Fruit fly (Drosophila melanogaster) whole organism, embryonic: ENCODE measurements around the gene Rilpl.
A peak's percentile ranks its signal among the peaks of the same experiment; 100 is the strongest.

Experiments
- Atf-2 ChIP-seq: fragments of 200-800 bp; sonication (Bioruptor generic); optimal IDR thresholded peaks from 2 replicates; lab custom pipeline; 2016; ENCODE audit warnings: missing biosample characterization, missing genetic modification characterization
- Atf6 ChIP-seq: fragments of 200-800 bp; sonication (Bioruptor generic); IDR thresholded peaks from 2 replicates; pipeline ENCODE4 v1.3.6; 2022; ENCODE audit warnings: missing biosample characterization, missing genetic modification characterization
- BtbVII ChIP-seq: fragments of 200-800 bp; sonication (Bioruptor generic); optimal IDR thresholded peaks from 3 replicates; lab custom pipeline; 2017; ENCODE audit warnings: missing biosample characterization, mild to moderate bottlenecking, missing genetic modification characterization
- CG11504 ChIP-seq: fragments of 200-800 bp; sonication (Bioruptor generic); optimal IDR thresholded peaks from 3 replicates; lab custom pipeline; 2019; ENCODE audit warnings: missing biosample characterization, mild to moderate bottlenecking, missing genetic modification characterization, moderate library complexity
- CG15269 ChIP-seq: fragments of 200-800 bp; sonication (Bioruptor generic); optimal IDR thresholded peaks from 2 replicates; lab custom pipeline; 2018; ENCODE audit warnings: missing biosample characterization, mild to moderate bottlenecking, missing genetic modification characterization, moderate library complexity
- CG17361 ChIP-seq: fragments of 200-800 bp; sonication (Bioruptor generic); IDR thresholded peaks from 3 replicates; pipeline ENCODE4 v1.3.6; 2022; ENCODE audit warnings: missing biosample characterization, missing genetic modification characterization
- CG18599 ChIP-seq: fragments of 200-800 bp; sonication (Bioruptor generic); optimal IDR thresholded peaks from 3 replicates; lab custom pipeline; 2017; ENCODE audit warnings: missing biosample characterization, missing genetic modification characterization, mild to moderate bottlenecking, moderate library complexity, missing genetic modification reagents
- CG2202 ChIP-seq: fragments of 200-800 bp; sonication (Bioruptor generic); optimal IDR thresholded peaks from 2 replicates; lab custom pipeline; 2018; ENCODE audit warnings: missing biosample characterization, mild to moderate bottlenecking, missing genetic modification characterization
- CG2875 ChIP-seq: fragments of 200-800 bp; sonication (Bioruptor generic); optimal IDR thresholded peaks from 2 replicates; lab custom pipeline; 2017; ENCODE audit warnings: missing biosample characterization, mild to moderate bottlenecking, missing genetic modification characterization, missing genetic modification reagents
- CG3163 ChIP-seq: fragments of 200-800 bp; sonication (Bioruptor generic); optimal IDR thresholded peaks from 3 replicates; lab custom pipeline; 2016; ENCODE audit warnings: missing biosample characterization, missing genetic modification characterization
- CG4617 ChIP-seq: fragments of 200-800 bp; sonication (Bioruptor generic); optimal IDR thresholded peaks from 3 replicates; lab custom pipeline; 2016; ENCODE audit warnings: missing biosample characterization, missing genetic modification characterization, borderline replicate concordance
- CG5180 ChIP-seq: fragments of 200-800 bp; sonication (Bioruptor generic); optimal IDR thresholded peaks from 3 replicates; lab custom pipeline; 2017; ENCODE audit warnings: missing biosample characterization, missing genetic modification characterization, mild to moderate bottlenecking, moderate library complexity, missing genetic modification reagents
- CG6791 ChIP-seq: fragments of 200-800 bp; sonication (Bioruptor generic); IDR thresholded peaks from 3 replicates; pipeline ENCODE4 v1.3.6; 2022; ENCODE audit warnings: missing biosample characterization, missing genetic modification characterization; ENCODE audit not compliant: partially characterized antibody
- CG7745 ChIP-seq: fragments of 200-800 bp; sonication (Bioruptor generic); optimal IDR thresholded peaks from 2 replicates; lab custom pipeline; 2018; ENCODE audit warnings: missing biosample characterization, mild to moderate bottlenecking, missing genetic modification characterization, moderate library complexity
- CG9727 ChIP-seq: fragments of 200-800 bp; sonication (Bioruptor generic); optimal IDR thresholded peaks from 3 replicates; lab custom pipeline; 2017; ENCODE audit warnings: missing biosample characterization, mild to moderate bottlenecking, missing genetic modification characterization
- Deaf1 ChIP-seq: fragments of 200-800 bp; optimal IDR thresholded peaks from 3 replicates; lab custom pipeline; 2019; ENCODE audit warnings: missing biosample characterization, mild to moderate bottlenecking, missing genetic modification characterization, moderate library complexity
- Doc3 ChIP-seq: fragments of 200-800 bp; sonication (Bioruptor generic); IDR thresholded peaks from 3 replicates; pipeline ENCODE4 v1.3.6; 2022; ENCODE audit warnings: missing biosample characterization, missing genetic modification characterization; ENCODE audit not compliant: partially characterized antibody
- E2f2 ChIP-seq: fragments of 200-800 bp; sonication (Bioruptor generic); IDR thresholded peaks from 2 replicates; pipeline ENCODE4 v1.3.6; 2022; ENCODE audit warnings: missing biosample characterization, missing genetic modification characterization
- HLHmδ ChIP-seq: fragments of 200-800 bp; sonication (Bioruptor generic); optimal IDR thresholded peaks from 2 replicates; lab custom pipeline; 2018; ENCODE audit warnings: missing biosample characterization, mild to moderate bottlenecking, missing genetic modification characterization, moderate library complexity
- Hand ChIP-seq: fragments of 200-800 bp; sonication (Bioruptor generic); optimal IDR thresholded peaks from 2 replicates; lab custom pipeline; 2017; ENCODE audit warnings: mild to moderate bottlenecking, missing biosample characterization, missing genetic modification reagents, missing genetic modification characterization
- Hmx ChIP-seq: fragments of 200-800 bp; sonication (Bioruptor generic); optimal IDR thresholded peaks from 2 replicates; lab custom pipeline; 2016; ENCODE audit warnings: missing biosample characterization, missing genetic modification characterization
- Lhr ChIP-seq: fragments of 200-800 bp; sonication (Bioruptor generic); optimal IDR thresholded peaks from 3 replicates; lab custom pipeline; 2017; ENCODE audit warnings: mild to moderate bottlenecking, missing biosample characterization, missing genetic modification reagents, missing genetic modification characterization
- Pdp1 ChIP-seq, 2 experiments: fragments of 200-800 bp; sonication (Bioruptor generic); optimal IDR thresholded peaks; 3 replicates each; lab custom pipeline; 2016; ENCODE audit warnings: missing biosample characterization in 2 of 2, missing genetic modification characterization in 2 of 2, mild to moderate bottlenecking in 1 of 2, moderate library complexity in 1 of 2
- Ptx1 ChIP-seq: fragments of 200-800 bp; sonication (Bioruptor generic); IDR thresholded peaks from 2 replicates; pipeline ENCODE4 v1.3.6; 2022; ENCODE audit warnings: missing biosample characterization, missing genetic modification characterization
- Ravus ChIP-seq: fragments of 200-800 bp; sonication (Bioruptor generic); IDR thresholded peaks from 2 replicates; pipeline ENCODE4 v1.3.6; 2022; ENCODE audit warnings: missing biosample characterization, missing genetic modification characterization
- Stat92E ChIP-seq, 3 experiments: fragments of >200 bp in 2 of 3; fragments of 200-800 bp in 1 of 3; sonication (Bioruptor generic) in 1 of 3; optimal IDR thresholded peaks; 2 replicates each; lab custom pipeline; 2017 to 2019; ENCODE audit warnings: missing biosample characterization in 3 of 3, missing genetic modification characterization in 3 of 3, mild to moderate bottlenecking in 1 of 3, moderate library complexity in 1 of 3
- Trl ChIP-seq, 3 experiments: fragments of >200 bp in 2 of 3; fragments of 200-800 bp in 1 of 3; sonication (Bioruptor generic) in 1 of 3; optimal IDR thresholded peaks; 2 replicates in 1 of 3; 3 replicates in 2 of 3; lab custom pipeline; 2016 to 2017; ENCODE audit warnings: missing biosample characterization in 1 of 3, missing genetic modification characterization in 1 of 3
- ac ChIP-seq: fragments of 200-800 bp; sonication (Bioruptor generic); optimal IDR thresholded peaks from 3 replicates; lab custom pipeline; 2017; ENCODE audit warnings: missing biosample characterization, mild to moderate bottlenecking, missing genetic modification characterization
- amos ChIP-seq: fragments of 200-800 bp; sonication (Bioruptor generic); IDR thresholded peaks from 2 replicates; pipeline ENCODE4 v1.3.6; 2022; ENCODE audit warnings: missing biosample characterization, missing genetic modification characterization; ENCODE audit not compliant: partially characterized antibody
- aop ChIP-seq: fragments of 200-800 bp; sonication (Bioruptor generic); IDR thresholded peaks from 2 replicates; pipeline ENCODE4 v1.3.6; 2022; ENCODE audit warnings: missing biosample characterization, missing genetic modification characterization
- ase ChIP-seq: fragments of 200-800 bp; sonication (Bioruptor generic); IDR thresholded peaks from 3 replicates; pipeline ENCODE4 v1.3.6; 2022; ENCODE audit warnings: missing biosample characterization, missing genetic modification characterization
- bigmax ChIP-seq: fragments of 200-800 bp; sonication (Bioruptor generic); optimal IDR thresholded peaks from 2 replicates; lab custom pipeline; 2018; ENCODE audit warnings: missing biosample characterization, mild to moderate bottlenecking, missing genetic modification characterization
- cg ChIP-seq: fragments of 200-800 bp; sonication (Bioruptor generic); optimal IDR thresholded peaks from 3 replicates; lab custom pipeline; 2019; ENCODE audit warnings: missing biosample characterization, mild to moderate bottlenecking, missing genetic modification characterization, moderate library complexity
- crc ChIP-seq: fragments of 200-800 bp; sonication (Bioruptor generic); optimal IDR thresholded peaks from 2 replicates; lab custom pipeline; 2016; ENCODE audit warnings: missing biosample characterization, missing genetic modification characterization
- crol ChIP-seq: fragments of 200-800 bp; sonication (Bioruptor generic); IDR thresholded peaks from 2 replicates; pipeline ENCODE4 v1.3.6; 2022; ENCODE audit warnings: missing biosample characterization, missing genetic modification characterization
- cwo ChIP-seq: fragments of 200-800 bp; sonication (Bioruptor generic); optimal IDR thresholded peaks from 3 replicates; lab custom pipeline; 2017; ENCODE audit warnings: missing biosample characterization, missing genetic modification characterization, mild to moderate bottlenecking, moderate library complexity, missing genetic modification reagents
- dan ChIP-seq: fragments of 200-800 bp; sonication (Bioruptor generic); IDR thresholded peaks from 2 replicates; pipeline ENCODE4 v1.3.6; 2022; ENCODE audit warnings: missing biosample characterization, missing genetic modification characterization
- ewg ChIP-seq: fragments of 200-800 bp; sonication (Bioruptor generic); optimal IDR thresholded peaks from 3 replicates; lab custom pipeline; 2017; ENCODE audit warnings: mild to moderate bottlenecking, missing biosample characterization, missing genetic modification reagents, missing genetic modification characterization
- ftz-f1 ChIP-seq: fragments of 200-800 bp; sonication (Bioruptor generic); optimal IDR thresholded peaks from 2 replicates; lab custom pipeline; 2016; ENCODE audit warnings: missing biosample characterization, missing genetic modification characterization
- her ChIP-seq: fragments of 200-800 bp; sonication (Bioruptor generic); optimal IDR thresholded peaks from 2 replicates; lab custom pipeline; 2016; ENCODE audit warnings: missing biosample characterization, missing genetic modification characterization
- hth ChIP-seq: fragments of >200 bp; optimal IDR thresholded peaks from 2 replicates; lab custom pipeline; 2017; ENCODE audit warnings: inconsistent platforms
- psq ChIP-seq: fragments of 200-800 bp; sonication (Bioruptor generic); optimal IDR thresholded peaks from 2 replicates; lab custom pipeline; 2017; ENCODE audit warnings: missing biosample characterization, missing genetic modification characterization
- sc ChIP-seq, 3 experiments: fragments of >200 bp in 2 of 3; fragments of 200-800 bp in 1 of 3; sonication (Bioruptor generic) in 1 of 3; optimal IDR thresholded peaks; 2 replicates in 2 of 3; 3 replicates in 1 of 3; lab custom pipeline; 2017; ENCODE audit warnings: mild to moderate bottlenecking in 1 of 3, missing biosample characterization in 1 of 3, missing genetic modification characterization in 1 of 3, missing genetic modification reagents in 1 of 3
- slp2 ChIP-seq: fragments of 200-800 bp; sonication (Bioruptor generic); optimal IDR thresholded peaks from 2 replicates; lab custom pipeline; 2016; ENCODE audit warnings: missing biosample characterization, missing genetic modification characterization
- twi ChIP-seq: fragments of 200-800 bp; optimal IDR thresholded peaks from 2 replicates; lab custom pipeline; 2019; ENCODE audit warnings: missing biosample characterization, mild to moderate bottlenecking, missing genetic modification characterization, moderate library complexity
- vvl ChIP-seq: fragments of 200-800 bp; sonication (Bioruptor generic); IDR thresholded peaks from 2 replicates; pipeline ENCODE4 v1.3.6; 2022; ENCODE audit warnings: missing biosample characterization, missing genetic modification characterization
- wdn ChIP-seq: fragments of 200-800 bp; sonication (Bioruptor generic); IDR thresholded peaks from 2 replicates; pipeline ENCODE4 v1.3.6; 2022; ENCODE audit warnings: missing biosample characterization, missing genetic modification characterization

Rilpl gene

dm6 chrX:1379692-1380349 is 13.0 kb upstream of the Rilpl start (continued):
- TF ChIP-seq ac (GFP tag; lab: Kevin White, UChicago) = no peak
- TF ChIP-seq CG18599 (GFP tag; lab: Kevin White, UChicago) = no peak
- no peak for TF ChIP-seq BtbVII (GFP tag; lab: Kevin White, UChicago)
- TF ChIP-seq crol (GFP tag; lab: Robert Waterston, UW) = peak; percentile 58; the same call in 1 of the 2 replicates
- TF ChIP-seq wdn = no peak
- no peak for TF ChIP-seq Atf-2 (GFP tag; lab: Kevin White, UChicago)
- TF ChIP-seq Hand (GFP tag; lab: Kevin White, UChicago) = no peak
- TF ChIP-seq bigmax (GFP tag; lab: Kevin White, UChicago) = no peak
- TF ChIP-seq amos = no peak
- TF ChIP-seq sc (optimal IDR thresholded peaks at IDR 0.05; lab: Kevin White, UChicago) = no peak
- no peak for TF ChIP-seq sc (GFP tag; optimal IDR thresholded peaks at IDR 0.05; lab: Kevin White, UChicago)
- peak; percentile 58 for TF ChIP-seq ftz-f1 (GFP tag; lab: Kevin White, UChicago)
- TF ChIP-seq Ravus (GFP tag; lab: Robert Waterston, UW) = no peak
- 0 out of 2 replicates have a peak, but pooled peaks have one; percentile 11 for TF ChIP-seq Atf6 (GFP tag; lab: Robert Waterston, UW)
- TF ChIP-seq dan (GFP tag; lab: Robert Waterston, UW) = no peak
- no peak for TF ChIP-seq CG4617 (GFP tag; lab: Kevin White, UChicago)
- TF ChIP-seq twi (tag; lab: Kevin White, UChicago) = no peak
- no peak for TF ChIP-seq Doc3 (GFP tag; lab: Robert Waterston, UW)
- peak; percentile 70 for TF ChIP-seq vvl (GFP tag; lab: Robert Waterston, UW)
- no peak for TF ChIP-seq hth
- TF ChIP-seq Deaf1 (tag; lab: Kevin White, UChicago) = peak; percentile 55
- no peak for TF ChIP-seq Hmx (GFP tag; lab: Kevin White, UChicago)
- no peak for TF ChIP-seq Ptx1 (GFP tag; lab: Robert Waterston, UW)
- peak; percentile 35 for TF ChIP-seq ewg (GFP tag; lab: Kevin White, UChicago)
- TF ChIP-seq Stat92E (GFP tag; optimal IDR thresholded peaks at IDR 0.05; lab: Kevin White, UChicago) = no peak
- peak in 1 of 2 experiments; percentile 70 for TF ChIP-seq Pdp1 (GFP tag; optimal IDR thresholded peaks at IDR 0.05; lab: Kevin White, UChicago)
- TF ChIP-seq cg (GFP tag; lab: Kevin White, UChicago) = peak; percentile 17
- no peak for TF ChIP-seq CG3163 (GFP tag; lab: Kevin White, UChicago)

dm6 chrX:1380350-1381060 is 12.3 kb upstream of the Rilpl start, which contains the start of the genes CG3719 and CG32813:
Gene CG3719 (minus strand): TSS chrX:1380480.
Gene CG32813 (plus strand): TSS chrX:1380914.
- TF ChIP-seq CG7745 (tag; lab: Kevin White, UChicago) (no peak), CG9727 (GFP tag; lab: Kevin White, UChicago) (no peak), cwo (GFP tag; lab: Kevin White, UChicago) (no peak), slp2 (GFP tag; lab: Kevin White, UChicago) (no peak), CG17361 (GFP tag; lab: Robert Waterston, UW) (peak; percentile 30; the same call in 1 of the 3 replicates), crc (GFP tag; lab: Kevin White, UChicago) (no peak), HLHmδ (GFP tag; lab: Kevin White, UChicago) (no peak), CG6791 (GFP tag; lab: Robert Waterston, UW) (no peak), CG2202 (tag; lab: Kevin White, UChicago) (no peak), CG15269 (tag; lab: Kevin White, UChicago) (no peak), CG2875 (GFP tag; lab: Kevin White, UChicago) (no peak), E2f2 (GFP tag; lab: Robert Waterston, UW) (peak; percentile 87), Trl (optimal IDR thresholded peaks at IDR 0.05; lab: Kevin White, UChicago) (peak; percentile 72 to 74), Trl (GFP tag; optimal IDR thresholded peaks at IDR 0.05; lab: Kevin White, UChicago) (peak; percentile 10), aop (GFP tag; lab: Robert Waterston, UW) (no peak), her (peak; percentile 66), ase (GFP tag; lab: Robert Waterston, UW) (no peak), Lhr (GFP tag; lab: Kevin White, UChicago) (peak; percentile 45), CG5180 (GFP tag; lab: Kevin White, UChicago) (peak; percentile 89), psq (GFP tag; lab: Kevin White, UChicago) (no peak), CG11504 (tag; lab: Kevin White, UChicago) (no peak)
